Fruit fly (Drosophila melanogaster): ENCODE measurements around the gene Ugt305A1.

DNA sequence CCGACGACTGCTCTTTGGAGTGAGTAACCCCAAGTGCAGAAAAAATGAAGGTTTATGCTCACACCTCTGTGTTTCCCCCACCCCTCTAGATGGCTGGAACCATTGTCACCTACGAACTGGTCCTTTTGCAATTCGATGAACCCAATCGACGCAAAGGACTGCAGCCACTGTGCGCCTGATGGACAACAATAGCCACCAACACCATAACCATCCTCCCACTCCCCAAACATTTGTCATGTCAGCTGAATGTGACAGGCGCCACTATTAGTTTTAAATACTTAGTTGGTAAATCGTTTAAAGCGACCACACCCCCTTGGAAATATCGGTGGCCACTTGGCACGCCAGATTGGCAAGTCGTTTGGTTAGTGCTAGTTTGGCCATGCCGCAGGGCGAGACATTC lies 31.3 kb upstream of the Ugt305A1 start, which contains the start of the genes Gr64b and Gr64c:
- TF ChIP-seq CG17806 (tag; optimal IDR thresholded peaks at IDR 0.05): no peak
- TF ChIP-seq Snoo (tag; optimal IDR thresholded peaks at IDR 0.05): no peak
- no peak for TF ChIP-seq CG34367 (tag; optimal IDR thresholded peaks at IDR 0.05)
- TF ChIP-seq CG15710 (tag; optimal IDR thresholded peaks at IDR 0.05): no peak
- TF ChIP-seq CG9948 (tag; optimal IDR thresholded peaks at IDR 0.05): no peak
- TF ChIP-seq fd96Ca (GFP tag; IDR thresholded peaks at IDR 0.05): no peak
- TF ChIP-seq Pif1B (GFP tag; optimal IDR thresholded peaks at IDR 0.05): no peak
- no peak for TF ChIP-seq CG10348 (GFP tag; IDR thresholded peaks at IDR 0.05)
- no peak for TF ChIP-seq CG4496 (GFP tag; IDR thresholded peaks at IDR 0.05)
- TF ChIP-seq EcR (GFP tag; optimal IDR thresholded peaks at IDR 0.05): no peak
- no peak for TF ChIP-seq CG12605 (GFP tag; IDR thresholded peaks at IDR 0.05)
- TF ChIP-seq CG8301 (tag; optimal IDR thresholded peaks at IDR 0.05): no peak

Data from whole organism, pupa.